Fruit fly (Drosophila melanogaster) whole organism, embryonic: ENCODE data around the gene CG46439.

Experiments
- B-H2 ChIP-seq: fragments of 200-800 bp; sonication (Bioruptor generic); optimal IDR thresholded peaks from 2 replicates; lab custom pipeline; 2018; ENCODE audit warnings: missing biosample characterization, mild to moderate bottlenecking, missing genetic modification characterization
- BtbVII ChIP-seq: fragments of 200-800 bp; sonication (Bioruptor generic); optimal IDR thresholded peaks from 3 replicates; lab custom pipeline; 2017; ENCODE audit warnings: missing biosample characterization, mild to moderate bottlenecking, missing genetic modification characterization
- CG10274 ChIP-seq: fragments of 200-800 bp; sonication (Bioruptor generic); optimal IDR thresholded peaks from 3 replicates; lab custom pipeline; 2017; ENCODE audit warnings: missing biosample characterization, mild to moderate bottlenecking, missing genetic modification characterization
- CG10979 ChIP-seq: fragments of 200-800 bp; sonication (Bioruptor generic); optimal IDR thresholded peaks from 2 replicates; lab custom pipeline; 2018; ENCODE audit warnings: missing biosample characterization, mild to moderate bottlenecking, missing genetic modification characterization, moderate library complexity
- CG11085 ChIP-seq: fragments of 200-800 bp; sonication (Bioruptor generic); IDR thresholded peaks from 2 replicates; pipeline ENCODE4 v1.3.6; 2022; ENCODE audit warnings: missing biosample characterization, missing genetic modification characterization
- CG13424 ChIP-seq: fragments of 200-800 bp; sonication (Bioruptor generic); optimal IDR thresholded peaks from 2 replicates; lab custom pipeline; 2019; ENCODE audit warnings: missing biosample characterization, mild to moderate bottlenecking, missing genetic modification characterization, moderate library complexity
- CG14014 ChIP-seq: fragments of 200-800 bp; sonication (Bioruptor generic); IDR thresholded peaks from 2 replicates; pipeline ENCODE4 v1.3.6; 2022; ENCODE audit warnings: missing biosample characterization, missing genetic modification characterization
- CG15514 ChIP-seq: fragments of 200-800 bp; sonication (Bioruptor generic); optimal IDR thresholded peaks from 3 replicates; lab custom pipeline; 2017; ENCODE audit warnings: missing biosample characterization, missing genetic modification characterization, mild to moderate bottlenecking, moderate library complexity, missing genetic modification reagents
- CG15696 ChIP-seq: fragments of 200-800 bp; sonication (Bioruptor generic); optimal IDR thresholded peaks from 2 replicates; lab custom pipeline; 2019; ENCODE audit warnings: missing biosample characterization, mild to moderate bottlenecking, missing genetic modification characterization, moderate library complexity
- CG1647 ChIP-seq: fragments of 200-800 bp; sonication (Bioruptor generic); optimal IDR thresholded peaks from 3 replicates; lab custom pipeline; 2016; ENCODE audit warnings: missing biosample characterization, missing genetic modification characterization
- CG17568 ChIP-seq: fragments of 200-800 bp; sonication (Bioruptor generic); optimal IDR thresholded peaks from 2 replicates; lab custom pipeline; 2018; ENCODE audit warnings: missing biosample characterization, mild to moderate bottlenecking, missing genetic modification characterization, moderate library complexity
- CG18011 ChIP-seq: fragments of 200-800 bp; sonication (Bioruptor generic); optimal IDR thresholded peaks from 2 replicates; lab custom pipeline; 2017; ENCODE audit warnings: missing biosample characterization, missing genetic modification characterization, mild to moderate bottlenecking, moderate library complexity, missing genotype
- CG2129 ChIP-seq: fragments of 200-800 bp; sonication (Bioruptor generic); IDR thresholded peaks from 2 replicates; pipeline ENCODE4 v1.3.6; 2022; ENCODE audit warnings: missing biosample characterization, missing genetic modification characterization; ENCODE audit not compliant: partially characterized antibody
- CG30431 ChIP-seq: fragments of 200-800 bp; sonication (Bioruptor generic); optimal IDR thresholded peaks from 2 replicates; lab custom pipeline; 2017; ENCODE audit warnings: missing biosample characterization, missing genetic modification characterization
- CG3847 ChIP-seq: fragments of 200-800 bp; sonication (Bioruptor generic); IDR thresholded peaks from 2 replicates; pipeline ENCODE4 v1.3.6; 2022; ENCODE audit warnings: missing biosample characterization, missing genetic modification characterization
- CG4820 ChIP-seq: fragments of 200-800 bp; sonication (Bioruptor generic); optimal IDR thresholded peaks from 3 replicates; lab custom pipeline; 2016; ENCODE audit warnings: missing biosample characterization, missing genetic modification characterization
- CG5953 ChIP-seq: fragments of 200-800 bp; sonication (Bioruptor generic); IDR thresholded peaks from 2 replicates; pipeline ENCODE4 v1.3.6; 2022; ENCODE audit warnings: missing biosample characterization, missing genetic modification characterization
- CG7556 ChIP-seq: fragments of 200-800 bp; sonication (Bioruptor generic); optimal IDR thresholded peaks from 2 replicates; lab custom pipeline; 2017; ENCODE audit warnings: missing biosample characterization, mild to moderate bottlenecking, missing genetic modification characterization
- CG9797 ChIP-seq: fragments of 200-800 bp; sonication (Bioruptor generic); optimal IDR thresholded peaks from 3 replicates; lab custom pipeline; 2018; ENCODE audit warnings: missing biosample characterization, mild to moderate bottlenecking, missing genetic modification characterization
- CG9817 ChIP-seq: fragments of 200-800 bp; sonication (Bioruptor generic); optimal IDR thresholded peaks from 2 replicates; lab custom pipeline; 2018; ENCODE audit warnings: missing biosample characterization, mild to moderate bottlenecking, missing genetic modification characterization, moderate library complexity
- Dbx ChIP-seq: fragments of 200-800 bp; sonication (Bioruptor generic); IDR thresholded peaks from 3 replicates; pipeline ENCODE4 v1.3.6; 2022; ENCODE audit warnings: missing biosample characterization, missing genetic modification characterization
- Drgx ChIP-seq: fragments of 200-800 bp; sonication (Bioruptor generic); IDR thresholded peaks from 2 replicates; pipeline ENCODE4 v1.3.6; 2022; ENCODE audit warnings: missing biosample characterization, missing genetic modification characterization
- Elba2 ChIP-seq: fragments of 200-800 bp; sonication (Bioruptor generic); optimal IDR thresholded peaks from 3 replicates; lab custom pipeline; 2016; ENCODE audit warnings: missing biosample characterization, missing genetic modification characterization
- HLH4C ChIP-seq: fragments of 200-800 bp; sonication (Bioruptor generic); IDR thresholded peaks from 3 replicates; pipeline ENCODE4 v1.3.6; 2022; ENCODE audit warnings: missing biosample characterization, missing genetic modification characterization; ENCODE audit not compliant: partially characterized antibody
- HLHmδ ChIP-seq: fragments of 200-800 bp; sonication (Bioruptor generic); optimal IDR thresholded peaks from 2 replicates; lab custom pipeline; 2018; ENCODE audit warnings: missing biosample characterization, mild to moderate bottlenecking, missing genetic modification characterization, moderate library complexity
- Meics ChIP-seq: fragments of 200-800 bp; sonication (Bioruptor generic); optimal IDR thresholded peaks from 2 replicates; lab custom pipeline; 2017; ENCODE audit warnings: missing biosample characterization, mild to moderate bottlenecking, missing genetic modification characterization
- Rfx ChIP-seq: fragments of 200-800 bp; sonication (Bioruptor generic); IDR thresholded peaks from 2 replicates; pipeline ENCODE4 v1.3.6; 2022; ENCODE audit warnings: missing biosample characterization, missing genetic modification characterization
- Sox102F ChIP-seq: fragments of 200-800 bp; sonication (Bioruptor generic); optimal IDR thresholded peaks from 2 replicates; lab custom pipeline; 2018; ENCODE audit warnings: missing biosample characterization, mild to moderate bottlenecking, missing genetic modification characterization, moderate library complexity
- ato ChIP-seq: fragments of 200-800 bp; sonication (Bioruptor generic); IDR thresholded peaks from 2 replicates; pipeline ENCODE4 v1.3.6; 2022; ENCODE audit warnings: missing biosample characterization, missing genetic modification characterization; ENCODE audit not compliant: partially characterized antibody
- btn ChIP-seq: fragments of 200-800 bp; sonication (Bioruptor generic); optimal IDR thresholded peaks from 2 replicates; lab custom pipeline; 2016; ENCODE audit warnings: missing biosample characterization, missing genetic modification characterization
- chm ChIP-seq: fragments of 200-800 bp; sonication (Bioruptor generic); IDR thresholded peaks from 2 replicates; pipeline ENCODE4 v1.3.6; 2022; ENCODE audit warnings: missing biosample characterization, missing genetic modification characterization
- ci ChIP-seq: fragments of 200-800 bp; sonication (Bioruptor generic); IDR thresholded peaks from 3 replicates; pipeline ENCODE4 v1.3.6; 2022; ENCODE audit warnings: missing biosample characterization, missing genetic modification characterization
- dmrt99B ChIP-seq: fragments of 200-800 bp; sonication (Bioruptor generic); optimal IDR thresholded peaks from 2 replicates; lab custom pipeline; 2018; ENCODE audit warnings: missing biosample characterization, mild to moderate bottlenecking, missing genetic modification characterization, moderate library complexity
- exex ChIP-seq: fragments of 200-800 bp; sonication (Bioruptor generic); optimal IDR thresholded peaks from 4 replicates; lab custom pipeline; 2018; ENCODE audit warnings: missing biosample characterization, mild to moderate bottlenecking, missing genetic modification characterization, moderate library complexity
- grau ChIP-seq: fragments of 200-800 bp; optimal IDR thresholded peaks from 3 replicates; lab custom pipeline; 2019; ENCODE audit warnings: missing biosample characterization, mild to moderate bottlenecking, missing genetic modification characterization, moderate library complexity
- gsb-n ChIP-seq: fragments of 200-800 bp; sonication (Bioruptor generic); optimal IDR thresholded peaks from 3 replicates; lab custom pipeline; 2018; ENCODE audit warnings: missing biosample characterization, mild to moderate bottlenecking, missing genetic modification characterization
- knrl ChIP-seq: fragments of 200-800 bp; sonication (Bioruptor generic); IDR thresholded peaks from 3 replicates; pipeline ENCODE4 v1.3.6; 2022; ENCODE audit warnings: missing biosample characterization, missing genetic modification characterization; ENCODE audit not compliant: partially characterized antibody
- lab ChIP-seq: fragments of 200-800 bp; sonication (Bioruptor generic); optimal IDR thresholded peaks from 3 replicates; lab custom pipeline; 2017; ENCODE audit warnings: missing biosample characterization, missing genetic modification characterization, mild to moderate bottlenecking, moderate library complexity, missing genetic modification reagents
- nerfin-1 ChIP-seq: fragments of 200-800 bp; sonication (Bioruptor generic); optimal IDR thresholded peaks from 3 replicates; lab custom pipeline; 2019; ENCODE audit warnings: missing biosample characterization, mild to moderate bottlenecking, missing genetic modification characterization, moderate library complexity
- onecut ChIP-seq: fragments of 200-800 bp; sonication (Bioruptor generic); IDR thresholded peaks from 2 replicates; pipeline ENCODE4 v1.3.6; 2022; ENCODE audit warnings: missing biosample characterization, missing genetic modification characterization
- ranshi ChIP-seq: fragments of 200-800 bp; sonication (Bioruptor generic); IDR thresholded peaks from 2 replicates; pipeline ENCODE4 v1.3.6; 2022; ENCODE audit warnings: missing biosample characterization, missing genetic modification characterization
- rib ChIP-seq: fragments of 200-800 bp; sonication (Bioruptor generic); IDR thresholded peaks from 2 replicates; pipeline ENCODE4 v1.3.6; 2022; ENCODE audit warnings: missing biosample characterization, missing genetic modification characterization
- scrt ChIP-seq: fragments of 200-800 bp; sonication (Bioruptor generic); optimal IDR thresholded peaks from 2 replicates; lab custom pipeline; 2018; ENCODE audit warnings: missing biosample characterization, mild to moderate bottlenecking, missing genetic modification characterization, moderate library complexity
- sd ChIP-seq: fragments of 200-800 bp; sonication (Bioruptor generic); optimal IDR thresholded peaks from 3 replicates; lab custom pipeline; 2018; ENCODE audit warnings: missing biosample characterization, mild to moderate bottlenecking, missing genetic modification characterization, moderate library complexity
- sens ChIP-seq: fragments of 200-800 bp; sonication (Bioruptor generic); peaks from one replicate; lab custom pipeline; 2016; ENCODE audit warnings: missing biosample characterization, missing genetic modification characterization
- slbo ChIP-seq: fragments of 200-800 bp; sonication (Bioruptor generic); IDR thresholded peaks from 2 replicates; pipeline ENCODE4 v1.3.6; 2022; ENCODE audit warnings: missing biosample characterization, missing genetic modification characterization
- tgo ChIP-seq: fragments of 200-800 bp; sonication (Bioruptor generic); IDR thresholded peaks from 3 replicates; pipeline ENCODE4 v1.3.6; 2022; ENCODE audit warnings: missing biosample characterization, missing genetic modification characterization

CG46439 gene

DNA sequence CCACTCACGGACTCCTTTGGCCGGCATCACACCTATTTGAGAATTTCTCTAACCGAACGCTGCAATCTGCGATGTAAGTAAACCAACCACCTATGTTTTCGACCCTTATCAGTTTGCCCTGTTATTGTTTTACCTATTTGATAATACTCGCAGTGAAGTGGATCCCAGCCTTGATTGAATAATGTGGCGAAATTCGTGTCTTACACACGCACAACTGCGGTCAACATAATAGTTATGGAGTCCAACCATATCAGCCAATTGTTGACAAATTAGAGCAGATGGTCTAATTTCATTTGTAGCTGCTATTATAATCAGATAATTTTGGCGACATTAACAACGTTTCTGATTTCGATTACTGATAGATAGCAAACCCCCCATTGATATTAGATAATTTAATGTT lies 25.0 kb downstream of the CG46439 start (continued):
- TF ChIP-seq lab (GFP tag; lab: Kevin White, UChicago) (no peak), CG9797 (no peak), CG4820 (GFP tag; lab: Kevin White, UChicago) (no peak), tgo (GFP tag; lab: Robert Waterston, UW) (no peak), btn (GFP tag; lab: Kevin White, UChicago) (no peak)
- TF ChIP-seq, all 482 proteins: peak for 6

DNA sequence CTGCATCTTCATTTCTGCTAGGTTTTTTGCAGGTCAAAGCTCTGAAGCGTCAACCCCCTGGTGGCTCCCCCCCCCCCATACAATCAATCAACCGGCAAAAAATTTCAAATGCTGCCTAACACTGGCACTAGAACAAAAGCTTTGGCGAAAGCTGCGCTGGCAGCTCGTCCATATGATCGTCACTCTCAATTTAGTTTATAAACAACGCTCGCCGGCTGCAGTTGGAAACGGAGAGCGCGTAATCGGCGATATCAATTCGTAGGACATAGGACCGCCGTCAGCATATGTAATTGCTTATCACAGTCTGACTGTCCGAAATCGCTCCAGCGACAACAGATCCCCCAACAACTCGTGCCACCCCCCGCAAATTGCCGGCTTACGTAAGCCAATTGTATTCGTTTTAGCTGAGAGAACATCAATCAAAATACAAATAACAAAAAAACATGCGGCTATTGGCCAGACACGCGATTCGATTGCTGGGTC lies 25.6 kb downstream of the CG46439 start, which contains the start of gene Mocs1:
Mocs1 (plus strand) TSS at position 155 of the 483 bp plus-strand sequence.
- TF ChIP-seq Rfx (peak; percentile 62), nerfin-1 (tag; lab: Kevin White, UChicago) (no peak), HLH4C (GFP tag; lab: Robert Waterston, UW) (no peak), Drgx (GFP tag; lab: Robert Waterston, UW) (peak; percentile 53), CG3847 (GFP tag; lab: Robert Waterston, UW) (peak; percentile 25; the same call in 1 of the 2 replicates), CG9797 (no peak), CG14014 (GFP tag; lab: Robert Waterston, UW) (no peak), ci (GFP tag; lab: Robert Waterston, UW) (0 out of 3 replicates have a peak, but pooled peaks have one; percentile 28), CG9817 (tag; lab: Kevin White, UChicago) (no peak), slbo (GFP tag; lab: Robert Waterston, UW) (0 out of 2 replicates have a peak, but pooled peaks have one; percentile 24), CG17568 (GFP tag; lab: Kevin White, UChicago) (no peak), dmrt99B (no peak), CG5953 (no peak), BtbVII (no peak), Elba2 (GFP tag; lab: Kevin White, UChicago) (no peak), CG15514 (peak; percentile 53), scrt (GFP tag; lab: Kevin White, UChicago) (no peak), CG18011 (GFP tag; lab: Kevin White, UChicago) (no peak), sens (GFP tag; lab: Kevin White, UChicago) (no peak), ato (GFP tag; lab: Robert Waterston, UW) (no peak), Dbx (GFP tag; lab: Robert Waterston, UW) (peak; percentile 32; the same call in 1 of the 3 replicates), exex (tag; lab: Kevin White, UChicago) (no peak), ranshi (peak; percentile 19; the same call in 1 of the 2 replicates), CG15696 (tag; lab: Kevin White, UChicago) (no peak), CG1647 (GFP tag; lab: Kevin White, UChicago) (no peak), Sox102F (GFP tag; lab: Kevin White, UChicago) (no peak), B-H2 (GFP tag; lab: Kevin White, UChicago) (peak; percentile 36), CG30431 (GFP tag; lab: Kevin White, UChicago) (no peak), CG13424 (tag; lab: Kevin White, UChicago) (no peak), rib (peak; percentile 60; the same call in 1 of the 2 replicates), chm (peak; percentile 28; the same call in 1 of the 2 replicates), gsb-n (no peak), onecut (GFP tag; lab: Robert Waterston, UW) (no peak), CG11085 (GFP tag; lab: Robert Waterston, UW) (peak; percentile 20; the same call in 1 of the 2 replicates), CG10274 (GFP tag; lab: Kevin White, UChicago) (no peak), Meics (GFP tag; lab: Kevin White, UChicago) (no peak), sd (no peak), knrl (GFP tag; lab: Robert Waterston, UW) (no peak), CG2129 (no peak), CG7556 (GFP tag; lab: Kevin White, UChicago) (no peak), CG10979 (no peak), grau (tag; lab: Kevin White, UChicago) (peak; percentile 17), HLHmδ (GFP tag; lab: Kevin White, UChicago) (no peak)
